Worm (Caenorhabditis elegans) whole organism, late embryonic: Measurements from ENCODE around the gene cyp-14A3.

ENCODE experiments used
- C08G9.2 ChIP-seq: sonication (generic microtip); optimal IDR thresholded peaks from 2 replicates; lab custom pipeline; 2016; ENCODE audit warnings: mild to moderate bottlenecking, missing genetic modification characterization, moderate library complexity, missing compliant biosample characterization
- C38D4.7 ChIP-seq: fragments of 200-800 bp; sonication (Bioruptor generic); optimal IDR thresholded peaks from 2 replicates; lab custom pipeline; 2018; ENCODE audit warnings: mild to moderate bottlenecking, missing genetic modification characterization, moderate library complexity, missing compliant biosample characterization
- F13H6.1 ChIP-seq: sonication (generic microtip); optimal IDR thresholded peaks from 2 replicates; lab custom pipeline; 2016; ENCODE audit warnings: missing genetic modification characterization, missing compliant biosample characterization
- K02D7.2 ChIP-seq: sonication (generic microtip); optimal IDR thresholded peaks from 2 replicates; lab custom pipeline; 2017; ENCODE audit warnings: mild to moderate bottlenecking, missing genetic modification characterization, missing compliant biosample characterization
- K09A11.1 ChIP-seq: sonication (generic microtip); optimal IDR thresholded peaks from 2 replicates; lab custom pipeline; 2017; ENCODE audit warnings: antibody characterized with exemption, mild to moderate bottlenecking, missing genetic modification characterization, missing compliant biosample characterization; ENCODE audit not compliant: insufficient read depth
- ama-1 ChIP-seq: fragments of 150-350 bp; optimal IDR thresholded peaks from 2 replicates; lab custom pipeline; 2014
- ceh-18 ChIP-seq: sonication (generic microtip); optimal IDR thresholded peaks from 2 replicates; lab custom pipeline; 2016; ENCODE audit warnings: missing genetic modification characterization, missing compliant biosample characterization
- ceh-2 ChIP-seq: sonication (generic microtip); optimal IDR thresholded peaks from 2 replicates; lab custom pipeline; 2016; ENCODE audit warnings: missing genotype, missing genetic modification characterization, missing compliant biosample characterization
- ceh-22 ChIP-seq: sonication (generic microtip); optimal IDR thresholded peaks from 2 replicates; lab custom pipeline; 2017; ENCODE audit warnings: missing biosample characterization, missing genetic modification characterization
- ceh-24 ChIP-seq: sonication (generic microtip); optimal IDR thresholded peaks from 2 replicates; lab custom pipeline; 2016; ENCODE audit warnings: mild to moderate bottlenecking, missing genetic modification characterization, missing compliant biosample characterization
- ceh-30 ChIP-seq: fragments of 150-350 bp; optimal IDR thresholded peaks from 2 replicates; lab custom pipeline; 2014; ENCODE audit warnings: missing biosample characterization, missing genetic modification characterization
- ceh-6 ChIP-seq: fragments of 200-800 bp; sonication (Bioruptor generic); optimal IDR thresholded peaks from 2 replicates; lab custom pipeline; 2018; ENCODE audit warnings: mild to moderate bottlenecking, missing genetic modification characterization, missing compliant biosample characterization
- ceh-9 ChIP-seq: sonication (generic microtip); optimal IDR thresholded peaks from 2 replicates; lab custom pipeline; 2016; ENCODE audit warnings: mild to moderate bottlenecking, missing genetic modification characterization, inconsistent platforms, missing compliant biosample characterization
- dmd-4 ChIP-seq: sonication (generic microtip); optimal IDR thresholded peaks from 2 replicates; lab custom pipeline; 2016; ENCODE audit warnings: borderline replicate concordance, missing genetic modification characterization, missing compliant biosample characterization
- dve-1 ChIP-seq: sonication (generic microtip); optimal IDR thresholded peaks from 2 replicates; lab custom pipeline; 2017; ENCODE audit warnings: antibody characterized with exemption, mild to moderate bottlenecking, missing genetic modification characterization, missing compliant biosample characterization
- fkh-10 ChIP-seq: fragments of 150-350 bp; optimal IDR thresholded peaks from 2 replicates; lab custom pipeline; 2014; ENCODE audit warnings: missing biosample characterization, missing genetic modification reagents, missing genetic modification characterization
- fkh-6 ChIP-seq: sonication (generic microtip); optimal IDR thresholded peaks from 2 replicates; lab custom pipeline; 2016; ENCODE audit warnings: missing genetic modification characterization, missing compliant biosample characterization
- hlh-30 ChIP-seq: sonication (generic microtip); optimal IDR thresholded peaks from 2 replicates; lab custom pipeline; 2017; ENCODE audit warnings: antibody characterized with exemption, missing genetic modification characterization, missing compliant biosample characterization; ENCODE audit not compliant: insufficient read depth
- hlh-6 ChIP-seq: sonication (generic microtip); optimal IDR thresholded peaks from 2 replicates; lab custom pipeline; 2016; ENCODE audit warnings: missing genotype, missing genetic modification characterization, missing compliant biosample characterization
- hlh-8 ChIP-seq: sonication (generic microtip); optimal IDR thresholded peaks from 2 replicates; lab custom pipeline; 2016; ENCODE audit warnings: missing genotype, missing genetic modification characterization, missing compliant biosample characterization
- mec-3 ChIP-seq: sonication (generic microtip); optimal IDR thresholded peaks from 2 replicates; lab custom pipeline; 2016; ENCODE audit warnings: borderline replicate concordance, missing genetic modification characterization, missing compliant biosample characterization
- nhr-232 ChIP-seq: sonication (generic microtip); optimal IDR thresholded peaks from 2 replicates; lab custom pipeline; 2016; ENCODE audit warnings: missing genetic modification characterization, missing compliant biosample characterization
- pag-3 ChIP-seq: sonication (generic microtip); optimal IDR thresholded peaks from 2 replicates; lab custom pipeline; 2016; ENCODE audit warnings: missing compliant biosample characterization, missing genetic modification characterization, borderline replicate concordance
- pat-9 ChIP-seq: fragments of 200-800 bp; sonication (Bioruptor generic); optimal IDR thresholded peaks from 2 replicates; lab custom pipeline; 2018; ENCODE audit warnings: mild to moderate bottlenecking, missing genetic modification characterization, moderate library complexity, missing compliant biosample characterization
- pax-1 ChIP-seq: fragments of 150-350 bp; optimal IDR thresholded peaks from 2 replicates; lab custom pipeline; 2014; ENCODE audit warnings: missing biosample characterization, missing genetic modification characterization
- pha-2 ChIP-seq: sonication (generic microtip); optimal IDR thresholded peaks from 2 replicates; lab custom pipeline; 2017; ENCODE audit warnings: mild to moderate bottlenecking, missing genetic modification characterization, missing compliant biosample characterization
- ref-2 ChIP-seq: sonication (generic microtip); optimal IDR thresholded peaks from 2 replicates; lab custom pipeline; 2016; ENCODE audit warnings: missing genetic modification characterization, missing compliant biosample characterization
- rnt-1 ChIP-seq: sonication (generic microtip); optimal IDR thresholded peaks from 2 replicates; lab custom pipeline; 2016; ENCODE audit warnings: missing genetic modification characterization, missing compliant biosample characterization
- sdc-2 ChIP-seq: sonication (generic microtip); optimal IDR thresholded peaks from 2 replicates; lab custom pipeline; 2016; ENCODE audit warnings: missing genotype, missing genetic modification characterization, missing compliant biosample characterization
- sox-4 ChIP-seq: sonication (generic microtip); optimal IDR thresholded peaks from 2 replicates; lab custom pipeline; 2017; ENCODE audit warnings: mild to moderate bottlenecking, missing genetic modification characterization, inconsistent platforms, missing compliant biosample characterization
- syd-9 ChIP-seq: sonication (generic microtip); optimal IDR thresholded peaks from 2 replicates; lab custom pipeline; 2016; ENCODE audit warnings: mild to moderate bottlenecking, missing genetic modification characterization, moderate library complexity, missing compliant biosample characterization
- tbx-7 ChIP-seq: sonication (generic microtip); optimal IDR thresholded peaks from 2 replicates; lab custom pipeline; 2016; ENCODE audit warnings: missing genotype, missing genetic modification characterization, missing compliant biosample characterization
- ttx-3 ChIP-seq: sonication (generic microtip); optimal IDR thresholded peaks from 2 replicates; lab custom pipeline; 2016; ENCODE audit warnings: missing genetic modification reagents, missing genetic modification characterization, missing compliant biosample characterization
- zip-5 ChIP-seq: sonication (generic microtip); optimal IDR thresholded peaks from 2 replicates; lab custom pipeline; 2016; ENCODE audit warnings: missing genetic modification characterization, missing compliant biosample characterization

cyp-14A3 gene

DNA sequence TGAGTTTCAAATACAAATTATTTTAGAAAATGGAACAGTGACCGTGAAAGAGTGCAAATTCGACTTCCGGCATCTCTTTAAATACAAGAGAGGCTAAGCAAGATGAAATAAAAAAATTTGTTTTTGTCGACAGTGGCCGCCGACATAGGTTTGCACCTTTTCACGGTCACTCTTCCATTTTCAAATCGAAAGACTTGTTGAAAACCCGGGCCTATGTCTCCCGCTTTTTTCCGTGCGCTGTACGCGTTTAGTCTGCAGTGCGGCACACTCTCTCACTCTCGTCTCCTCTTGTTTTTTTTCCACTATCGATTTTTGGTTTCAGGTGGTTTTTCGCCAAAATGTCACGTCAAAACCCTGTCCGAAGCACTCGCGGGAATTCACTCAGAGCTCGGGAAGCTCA lies 28.9 kb downstream of the cyp-14A3 start, which contains the start of gene hpl-1:
hpl-1 (plus strand) TSS at position 301 of the 400 bp plus-strand sequence.
- TF ChIP-seq K09A11.1 (tag; lab: Kevin White, UChicago) (peak; percentile 10), pha-2 (tag; lab: Kevin White, UChicago) (no peak)

DNA sequence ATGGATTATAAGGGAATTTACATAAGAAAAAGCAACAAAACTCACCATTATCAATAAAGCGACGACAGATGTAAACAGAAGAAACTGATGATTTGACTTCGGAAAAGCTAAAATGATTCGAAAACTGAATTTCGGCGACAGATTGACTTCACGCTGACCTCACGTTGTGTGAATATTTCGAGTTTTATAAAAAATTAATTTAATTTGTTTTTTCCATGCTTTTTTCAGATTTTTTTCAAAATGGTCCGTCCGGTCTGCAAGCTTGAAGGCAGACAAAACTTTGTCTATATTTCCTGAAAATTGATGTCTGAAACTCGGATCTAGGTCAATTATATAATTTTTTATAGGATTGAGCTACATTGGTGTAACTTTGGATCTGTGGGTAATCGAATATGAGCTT lies 31.8 kb downstream of the cyp-14A3 start, which contains the start of gene K08H2.5:
K08H2.5 (minus strand) TSS at position 101 of the 400 bp plus-strand sequence.
- no peak for TF ChIP-seq sox-4 (tag; lab: Kevin White, UChicago)
- TF ChIP-seq ceh-24 (tag; lab: Kevin White, UChicago): no peak
- no peak for TF ChIP-seq fkh-10 (GFP tag; lab: Kevin White, UChicago)
- TF ChIP-seq ama-1 (lab: Kevin White, UChicago): no peak
- TF ChIP-seq pat-9: no peak

- TF ChIP-seq ceh-30 (tag; lab: Kevin White, UChicago): no peak
- no peak for TF ChIP-seq hlh-30
- no peak for TF ChIP-seq K09A11.1 (tag; lab: Kevin White, UChicago)
- no peak for TF ChIP-seq hlh-8
- no peak for TF ChIP-seq K02D7.2 (tag; lab: Kevin White, UChicago)
- TF ChIP-seq ref-2 (tag; lab: Kevin White, UChicago): no peak
Observed at ce11 chrX:13238197-13238596, 35.8 kb downstream of the cyp-14A3 start, which contains the start of gene K08H2.4. Gene K08H2.4, plus strand, starts transcription at chrX:13238497.

ce11 chrX:13237102-13237501 lies 36.9 kb downstream of the cyp-14A3 start, which contains the start of gene K08H2.3:
Gene K08H2.3, plus strand, starts transcription at chrX:13237402.
- TF ChIP-seq rnt-1 (tag; lab: Kevin White, UChicago): no peak
- no peak for TF ChIP-seq dve-1
- TF ChIP-seq ceh-24 (tag; lab: Kevin White, UChicago): no peak
- no peak for TF ChIP-seq tbx-7 (tag; lab: Kevin White, UChicago)
- no peak for TF ChIP-seq ceh-6 (GFP tag; lab: Kevin White, UChicago)
- no peak for TF ChIP-seq K02D7.2 (tag; lab: Kevin White, UChicago)
- no peak for TF ChIP-seq ttx-3 (tag; lab: Kevin White, UChicago)
- no peak for TF ChIP-seq hlh-6 (tag; lab: Kevin White, UChicago)
- TF ChIP-seq ceh-9 (tag; lab: Kevin White, UChicago): no peak
- TF ChIP-seq fkh-6 (tag; lab: Kevin White, UChicago): no peak

DNA sequence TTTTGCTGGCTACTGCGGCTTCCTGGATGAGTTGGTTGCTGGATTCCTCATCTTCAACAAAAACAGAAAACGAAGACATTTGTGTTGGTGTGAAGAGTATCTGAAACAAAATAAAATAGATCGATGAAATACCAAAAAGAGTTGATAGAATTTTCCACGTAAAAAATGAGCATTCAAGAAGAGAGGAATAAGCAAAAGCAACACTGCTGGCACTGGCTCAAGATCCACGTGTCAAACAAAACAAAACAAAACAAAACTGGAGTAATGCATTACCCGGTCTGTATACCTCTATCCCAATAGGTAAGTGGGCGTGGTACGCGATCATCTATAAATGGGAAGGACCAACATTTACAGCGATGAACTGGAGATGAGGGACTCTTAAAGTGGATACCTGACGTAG lies 39.1 kb downstream of the cyp-14A3 start, which contains the start of gene K08H2.2:
K08H2.2 (minus strand) TSS at position 101 of the 400 bp plus-strand sequence.
- TF ChIP-seq pax-1 (tag; lab: Kevin White, UChicago): no peak
- TF ChIP-seq ceh-2: no peak
- no peak for TF ChIP-seq ceh-9 (tag; lab: Kevin White, UChicago)
- no peak for TF ChIP-seq ceh-18 (tag; lab: Kevin White, UChicago)
- no peak for TF ChIP-seq dmd-4 (tag; lab: Kevin White, UChicago)
- no peak for TF ChIP-seq C08G9.2 (tag; lab: Kevin White, UChicago)
- TF ChIP-seq sdc-2 (tag; lab: Kevin White, UChicago): no peak
- TF ChIP-seq ceh-30 (tag; lab: Kevin White, UChicago): no peak
- TF ChIP-seq syd-9 (tag; lab: Kevin White, UChicago): no peak
- no peak for TF ChIP-seq C38D4.7 (GFP tag; lab: Kevin White, UChicago)
- TF ChIP-seq pag-3 (tag; lab: Kevin White, UChicago): no peak
- no peak for TF ChIP-seq ttx-3 (tag; lab: Kevin White, UChicago)
- no peak for TF ChIP-seq F13H6.1 (tag; lab: Kevin White, UChicago)
- TF ChIP-seq nhr-232 (tag; lab: Kevin White, UChicago): no peak
- no peak for TF ChIP-seq ceh-22 (tag; lab: Kevin White, UChicago)
- no peak for TF ChIP-seq zip-5
- TF ChIP-seq mec-3: no peak
- no peak for TF ChIP-seq hlh-6 (tag; lab: Kevin White, UChicago)
- TF ChIP-seq ref-2 (tag; lab: Kevin White, UChicago): no peak
